Fruit fly (Drosophila melanogaster) ovary, adult (tissue): Measurements from ENCODE around the gene Uch.

Source experiments
- CG17801 ChIP-seq: fragments of 200-800 bp; optimal IDR thresholded peaks from 2 replicates; lab custom pipeline; 2019; ENCODE audit warnings: missing biosample characterization, mild to moderate bottlenecking, missing genetic modification characterization, moderate library complexity; ENCODE audit not compliant: partially characterized antibody

Gene Uch

DNA sequence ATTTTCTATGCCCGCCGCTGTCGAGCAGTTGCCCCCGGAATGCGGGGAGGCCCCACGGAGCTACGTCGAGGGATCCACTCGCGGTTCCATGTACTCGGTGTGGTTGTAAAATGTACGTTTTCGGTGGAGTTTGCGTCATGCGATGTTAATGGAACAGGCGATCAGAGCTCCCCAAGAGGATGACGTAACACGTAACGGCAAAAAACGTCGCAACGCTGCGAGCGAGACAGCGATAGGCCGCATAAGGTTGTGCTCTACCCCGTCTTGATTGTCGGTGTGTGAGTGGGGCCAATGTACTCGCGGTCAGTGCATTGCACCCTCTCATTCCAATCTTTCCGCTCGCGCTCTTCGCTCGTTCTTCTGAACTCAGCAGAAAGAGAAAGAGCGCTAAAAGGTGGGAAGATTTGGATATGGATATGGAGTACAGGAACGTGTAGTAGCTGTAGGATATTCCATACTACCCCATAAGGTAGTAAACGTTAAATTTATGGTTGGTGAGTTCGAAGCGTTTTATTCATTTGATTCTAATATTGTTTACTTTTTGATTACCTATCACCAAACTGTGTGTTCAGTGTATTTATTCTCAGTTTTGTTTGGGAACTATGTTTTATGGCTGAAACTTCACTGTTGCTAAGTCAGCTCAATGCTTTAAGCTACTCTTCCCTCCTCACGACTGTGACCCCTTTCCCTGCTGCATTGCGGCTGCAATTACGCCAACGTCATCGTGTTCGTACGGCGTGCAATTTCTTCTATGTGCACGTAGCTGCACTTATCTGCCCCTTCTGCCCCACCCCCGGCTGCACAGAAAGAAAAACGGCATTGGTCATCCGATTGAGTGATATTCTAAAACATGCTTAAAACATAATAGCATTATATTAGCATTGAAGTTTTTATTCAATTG, 13.6 kb downstream of the Uch start:
- TF ChIP-seq CG17801 (GFP tag; lab: Kevin White, UChicago), result peak; percentile 70

DNA sequence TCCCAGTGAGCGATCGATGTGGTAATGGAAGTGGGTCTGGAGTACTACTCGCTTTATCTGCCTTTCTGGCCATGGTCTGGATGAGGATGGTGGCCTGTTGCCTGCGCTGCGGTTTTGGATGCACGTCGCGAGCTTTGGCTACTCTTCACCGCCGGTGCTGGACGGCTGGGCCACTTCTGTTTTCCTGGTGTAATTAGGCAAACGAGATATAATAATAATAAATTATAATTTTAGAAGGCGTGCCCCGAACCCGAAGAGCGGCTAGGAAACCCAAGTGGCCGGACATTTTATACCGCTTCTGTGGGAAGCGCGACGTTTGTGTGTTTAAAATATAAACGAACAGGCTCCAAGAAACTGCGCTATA, 14.6 kb downstream of the Uch start:
- TF ChIP-seq CG17801 (GFP tag; lab: Kevin White, UChicago), result no peak

DNA sequence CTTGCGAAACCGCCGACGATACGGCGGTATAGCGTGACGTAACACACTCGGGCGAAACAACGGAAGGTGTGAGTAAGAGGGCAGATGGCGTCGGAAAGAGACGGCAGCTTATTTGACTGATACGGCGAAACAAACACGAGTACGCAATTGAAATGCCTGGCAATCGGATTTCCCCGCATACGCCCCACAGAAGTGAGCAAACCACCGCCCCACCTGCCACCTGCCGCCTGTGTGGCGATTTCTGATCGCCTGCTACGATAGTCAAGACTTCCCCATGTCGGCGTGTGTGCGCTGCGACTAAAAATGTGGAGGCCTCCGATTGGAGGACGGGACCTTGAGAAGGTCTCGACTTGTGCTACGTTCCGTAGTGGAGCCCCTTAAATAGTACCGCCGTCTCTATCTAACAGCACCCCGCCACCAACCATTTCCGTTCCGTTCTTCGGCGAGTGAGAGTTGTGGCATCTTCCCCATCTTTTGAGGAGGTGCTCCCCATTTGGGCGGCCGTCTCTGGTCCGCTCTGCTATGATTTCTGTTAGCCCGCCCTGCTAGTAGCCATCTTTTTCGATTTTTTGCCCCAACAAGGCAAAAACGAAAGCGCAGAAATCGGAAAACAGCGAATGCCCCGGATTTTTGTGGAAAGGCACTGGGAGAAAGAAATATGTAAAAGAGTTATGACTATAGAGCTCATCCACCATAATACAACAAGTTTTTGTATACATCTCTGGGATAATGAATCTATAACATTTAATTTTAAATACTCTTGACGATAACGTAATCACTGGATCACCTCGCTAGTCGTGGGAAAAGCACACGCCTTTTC, 15.2 kb downstream of the Uch start:
- TF ChIP-seq CG17801 (GFP tag; lab: Kevin White, UChicago), result peak; percentile 52

DNA sequence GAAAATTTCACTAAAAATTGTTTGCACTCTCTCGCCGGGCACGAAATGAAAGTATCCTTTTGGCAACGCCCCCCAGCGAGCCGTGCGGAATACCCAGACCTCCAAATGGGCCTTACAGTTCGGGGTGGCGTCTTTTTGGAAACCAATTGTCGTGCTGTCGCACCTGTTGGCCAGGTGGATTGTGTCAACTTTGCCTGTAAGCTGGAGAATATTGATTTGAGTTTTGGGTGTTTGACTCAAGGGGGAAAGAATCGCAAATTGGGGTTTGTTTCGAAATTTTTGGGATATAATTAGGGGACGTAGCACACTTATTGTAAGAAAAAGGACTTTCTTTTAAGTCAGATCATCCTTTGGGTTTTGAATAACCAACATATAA, 15.9 kb downstream of the Uch start:
- TF ChIP-seq CG17801 (GFP tag; lab: Kevin White, UChicago), result no peak

DNA sequence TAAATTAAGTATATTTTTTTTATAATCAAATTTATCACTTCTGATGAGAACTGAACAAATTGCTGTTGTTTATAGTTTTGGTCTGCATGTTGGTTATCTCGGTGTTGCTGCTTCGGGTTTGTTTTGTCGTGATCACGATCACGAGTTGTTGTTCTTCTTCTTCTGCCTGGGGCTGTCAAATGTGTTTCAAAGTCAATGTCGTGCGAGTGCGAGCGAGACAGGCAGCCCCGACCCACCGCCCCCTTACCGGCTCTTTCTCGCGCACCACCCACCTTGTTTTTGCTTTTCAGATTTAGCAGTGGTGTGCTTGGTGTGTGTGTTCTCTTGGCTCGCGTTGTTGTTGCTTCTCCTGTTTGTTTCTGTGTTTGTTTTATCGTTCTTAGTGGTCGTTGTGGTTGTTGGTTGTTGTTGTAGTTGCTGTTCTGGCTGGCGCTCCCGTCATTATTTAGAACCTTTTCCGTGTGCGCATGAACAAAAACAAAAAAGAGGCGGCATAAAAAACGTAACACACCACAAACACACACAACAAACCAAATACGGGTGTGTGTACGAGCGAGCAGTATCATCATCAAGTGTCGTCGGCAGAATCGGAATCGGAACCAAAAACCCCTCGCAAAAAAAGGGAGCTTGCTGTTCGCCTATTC, 16.4 kb downstream of the Uch start, which contains the start of gene COX7AL2:
Gene COX7AL2 (minus strand): TSS at position 438 of the 644 bp plus-strand sequence.
- no peak for TF ChIP-seq CG17801 (GFP tag; lab: Kevin White, UChicago)

DNA sequence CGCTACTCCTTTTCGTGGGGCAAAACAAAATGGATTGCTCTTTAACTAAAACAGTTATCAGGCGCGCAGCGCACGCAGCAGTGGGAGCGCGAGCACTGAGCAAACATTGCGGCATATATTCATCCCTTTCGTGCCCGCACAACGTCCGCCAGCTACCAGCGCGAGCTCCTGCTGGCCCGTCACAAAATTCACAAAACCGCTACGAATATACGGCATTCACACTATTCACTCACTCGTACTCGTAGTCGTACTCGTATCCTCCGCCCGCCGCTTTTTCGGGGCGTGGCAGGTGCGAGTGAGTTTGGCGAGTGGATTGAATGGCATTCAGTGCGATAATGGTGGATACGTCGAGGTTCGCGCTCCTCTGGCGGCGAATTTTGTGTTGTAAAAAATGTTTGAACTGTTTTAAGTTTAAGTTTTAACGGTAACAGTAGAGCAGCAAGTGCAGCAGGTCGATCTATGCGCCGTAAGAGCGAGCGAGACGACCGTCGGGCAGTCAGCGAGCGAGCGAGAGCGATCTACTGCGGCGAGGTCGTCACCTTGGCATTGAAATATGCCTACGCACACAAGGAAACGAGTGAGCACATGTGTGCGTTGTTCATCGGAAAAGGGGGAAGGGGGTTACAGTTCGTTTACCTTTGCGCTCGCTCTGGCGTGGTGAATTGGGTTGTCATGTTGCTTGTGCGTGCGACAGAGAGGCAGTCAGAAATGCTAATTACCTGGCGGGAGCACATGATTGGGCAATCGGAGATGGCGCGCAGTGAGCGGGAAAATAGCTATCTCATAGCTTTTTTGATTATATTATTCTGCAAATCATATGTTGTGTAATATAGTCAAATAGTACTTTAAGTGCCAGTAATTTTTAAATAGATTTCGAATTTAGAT, 17.2 kb downstream of the Uch start:
- TF ChIP-seq CG17801 (GFP tag; lab: Kevin White, UChicago), result no peak

DNA sequence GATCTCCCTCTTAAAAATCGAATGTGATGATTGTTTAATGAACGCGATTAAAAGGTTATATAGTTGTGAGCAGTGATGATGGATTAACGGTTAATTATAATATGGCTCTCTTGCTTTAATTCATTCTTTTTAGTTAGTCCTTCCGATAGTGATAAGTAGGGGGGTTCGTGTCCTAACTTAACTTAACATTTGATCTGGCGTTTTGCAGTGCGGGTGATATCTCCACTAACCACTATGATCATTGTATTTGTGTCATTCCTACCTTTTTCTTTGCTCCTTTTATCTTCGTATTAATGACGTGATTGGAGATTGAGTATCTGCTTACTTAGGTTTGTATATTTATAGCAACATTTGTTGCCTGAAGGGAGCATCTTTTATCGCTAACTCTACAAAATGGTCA, 18.7 kb downstream of the Uch start:
- no peak for TF ChIP-seq CG17801 (GFP tag; lab: Kevin White, UChicago)

DNA sequence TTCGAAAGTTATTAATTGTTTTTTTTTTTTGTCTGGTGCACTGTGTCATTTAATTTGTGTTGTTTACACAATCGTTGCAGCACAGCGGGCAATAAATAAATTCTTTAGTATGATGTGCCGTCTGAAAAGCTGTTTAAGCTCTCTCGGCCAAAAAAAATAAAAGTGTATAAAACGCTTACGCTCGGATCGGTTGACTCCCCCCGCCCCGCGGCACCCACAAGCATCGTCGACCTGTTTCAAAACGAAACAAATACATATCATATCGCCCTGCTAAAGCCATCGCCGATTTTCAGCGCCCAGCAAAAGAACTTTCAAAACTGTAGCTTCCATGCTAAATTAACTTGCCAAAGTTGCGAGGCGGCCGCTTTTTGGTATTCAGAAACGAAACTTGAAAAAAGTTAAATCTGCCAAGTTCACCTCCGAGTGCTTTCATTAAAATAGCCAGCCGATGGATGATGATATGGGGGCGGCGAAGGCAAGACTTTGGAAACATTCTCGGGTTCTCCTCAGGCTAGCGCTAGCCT, 19.6 kb downstream of the Uch start:
- TF ChIP-seq CG17801 (GFP tag; lab: Kevin White, UChicago), result no peak

DNA sequence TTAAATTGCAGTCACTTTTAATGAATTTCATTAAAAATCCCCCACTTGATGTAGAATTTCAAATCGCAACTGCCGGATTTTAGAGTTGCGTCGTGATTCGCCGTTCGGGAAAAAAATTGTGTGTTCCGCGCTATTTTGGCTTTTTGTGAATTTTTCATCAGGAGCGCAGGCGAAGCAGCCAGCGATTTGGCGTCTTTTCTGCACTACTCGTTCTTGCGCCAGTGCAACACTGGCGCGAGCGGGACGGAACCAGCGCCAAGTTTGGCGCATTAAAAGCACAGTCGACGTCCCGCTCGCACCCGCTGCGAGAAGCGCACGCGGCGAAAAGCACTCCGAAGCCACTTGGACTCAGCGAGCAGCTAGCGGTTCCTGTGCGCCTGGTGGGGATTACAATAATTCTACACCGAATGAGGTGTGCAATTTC, 20.6 kb downstream of the Uch start:
- peak; percentile 83 for TF ChIP-seq CG17801 (GFP tag; lab: Kevin White, UChicago)

DNA sequence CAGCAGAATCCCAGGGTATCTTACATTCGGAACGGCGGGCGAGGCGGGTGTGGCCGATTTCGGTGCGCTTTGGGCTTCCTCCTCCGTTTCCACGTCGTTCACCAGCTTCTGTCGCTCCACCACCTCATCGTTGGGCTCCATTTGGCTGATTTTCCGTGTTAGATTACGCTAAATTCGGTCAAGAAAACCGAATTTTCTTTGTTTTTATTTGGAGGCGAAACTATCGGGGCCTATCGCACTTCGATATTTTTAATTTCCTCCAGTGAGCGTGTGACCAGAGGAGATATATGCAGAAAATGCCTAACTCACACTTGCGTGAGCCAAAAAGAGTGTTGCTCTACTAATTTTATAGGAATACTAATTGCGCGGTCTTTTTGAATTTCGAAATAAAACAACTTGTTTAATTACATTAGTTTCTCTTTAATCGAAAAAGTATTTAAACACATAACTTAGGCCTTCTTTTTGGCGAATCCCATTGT, 21.8 kb downstream of the Uch start, which contains the start of gene CG10874:
Gene CG10874 (minus strand): TSS at position 264 of the 479 bp plus-strand sequence.
- TF ChIP-seq CG17801 (GFP tag; lab: Kevin White, UChicago), result peak; percentile 57

DNA sequence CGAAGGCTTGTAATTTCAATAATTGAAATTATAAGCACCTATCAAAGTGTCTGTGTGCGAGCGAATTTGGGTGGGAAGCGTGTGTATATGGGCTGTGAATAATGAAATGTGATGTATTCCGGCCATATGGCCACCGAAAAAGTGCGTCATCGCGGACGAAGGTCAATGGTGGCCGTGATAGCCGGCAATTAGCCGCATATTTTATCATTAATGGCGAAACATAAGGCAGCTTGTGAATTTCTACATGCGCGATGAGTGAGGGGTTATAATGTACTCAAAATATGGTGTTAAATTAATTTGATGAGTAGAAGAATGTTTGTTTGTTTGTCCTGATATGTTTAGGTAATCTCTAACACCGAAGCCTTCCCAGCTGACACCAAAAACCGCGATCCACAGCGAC, 22.6 kb downstream of the Uch start:
- no peak for TF ChIP-seq CG17801 (GFP tag; lab: Kevin White, UChicago)

DNA sequence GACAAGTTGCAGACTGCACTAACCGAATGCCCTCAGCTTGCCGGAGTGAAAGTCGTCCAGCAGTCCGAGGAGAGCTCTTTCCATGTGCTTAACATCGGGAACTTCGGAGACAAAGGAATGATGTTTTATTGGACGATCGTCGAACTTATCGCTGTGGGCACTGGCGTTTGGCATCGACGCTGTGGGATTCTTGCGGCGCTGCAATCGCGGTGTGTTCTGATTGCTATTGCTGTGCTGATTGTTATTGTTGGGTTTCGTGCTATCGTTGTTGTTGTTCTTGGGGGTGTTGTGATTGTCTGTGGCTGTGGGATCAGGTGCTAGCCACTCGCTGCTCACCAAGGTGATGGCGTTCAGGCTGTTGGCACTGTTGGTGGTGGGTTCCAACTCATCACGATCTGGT, 23.3 kb downstream of the Uch start:
- no peak for TF ChIP-seq CG17801 (GFP tag; lab: Kevin White, UChicago)

DNA sequence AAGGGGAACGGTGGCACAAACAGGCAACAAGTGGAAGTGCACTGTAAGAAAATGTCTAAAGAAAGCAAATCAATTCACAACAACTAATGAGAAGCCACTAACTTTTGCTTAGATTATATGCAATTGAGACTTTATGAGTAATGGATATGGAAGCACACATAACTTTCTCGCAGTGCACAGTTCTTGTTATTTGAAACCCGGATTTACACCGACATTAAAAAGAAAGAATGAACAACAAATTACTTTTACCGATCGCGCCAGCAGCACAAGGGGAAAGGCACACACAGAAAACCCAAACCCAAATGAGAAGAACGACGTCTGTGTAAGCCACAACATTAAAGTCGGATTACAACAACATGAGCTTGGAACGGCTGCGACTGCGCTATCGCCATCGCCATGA, 24.9 kb downstream of the Uch start:
- TF ChIP-seq CG17801 (GFP tag; lab: Kevin White, UChicago), result no peak

DNA sequence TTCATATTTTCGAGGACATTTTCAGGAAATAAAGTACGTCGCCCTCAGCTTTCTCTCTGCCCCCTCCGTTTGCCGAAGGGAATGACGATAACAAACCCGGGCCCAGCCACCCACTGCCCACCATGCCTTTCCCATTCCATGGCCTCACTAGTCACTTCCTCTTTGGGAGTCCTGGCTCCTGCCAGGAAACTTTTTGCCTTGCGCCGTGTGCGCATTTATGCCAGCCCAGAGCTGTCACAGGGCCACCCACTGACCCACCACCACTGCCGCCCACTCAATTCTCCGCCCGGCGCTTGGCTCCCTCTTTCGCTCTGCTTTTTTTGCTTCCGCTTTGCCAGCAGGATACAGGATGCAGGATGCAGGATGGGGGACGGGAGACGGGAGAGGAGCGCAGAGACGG, 26.6 kb downstream of the Uch start:
- TF ChIP-seq CG17801 (GFP tag; lab: Kevin White, UChicago), result no peak
